Worm (Caenorhabditis elegans) whole organism, late embryonic: ENCODE data around the gene F40G12.5.
"Not testable (repeated sequence)": the region's sequence is repeated elsewhere in the genome, so short reads cannot be mapped to it uniquely, and the experiment has no call there.

Experiments used
- C08G9.2 ChIP-seq: sonication (generic microtip); optimal IDR thresholded peaks from 2 replicates; lab custom pipeline; 2016; ENCODE audit warnings: mild to moderate bottlenecking, missing genetic modification characterization, moderate library complexity, missing compliant biosample characterization
- F13H6.1 ChIP-seq: sonication (generic microtip); optimal IDR thresholded peaks from 2 replicates; lab custom pipeline; 2016; ENCODE audit warnings: missing genetic modification characterization, missing compliant biosample characterization
- K02D7.2 ChIP-seq: sonication (generic microtip); optimal IDR thresholded peaks from 2 replicates; lab custom pipeline; 2017; ENCODE audit warnings: mild to moderate bottlenecking, missing genetic modification characterization, missing compliant biosample characterization
- T23F11.4 ChIP-seq: fragments of 200-800 bp; sonication (Bioruptor generic); optimal IDR thresholded peaks from 2 replicates; lab custom pipeline; 2018; ENCODE audit warnings: mild to moderate bottlenecking, missing genetic modification characterization, missing compliant biosample characterization
- ceh-19 ChIP-seq: fragments of 200-800 bp; sonication (Bioruptor generic); optimal IDR thresholded peaks from 2 replicates; lab custom pipeline; 2018; ENCODE audit warnings: mild to moderate bottlenecking, missing genetic modification characterization, missing compliant biosample characterization
- ceh-6 ChIP-seq: fragments of 200-800 bp; sonication (Bioruptor generic); optimal IDR thresholded peaks from 2 replicates; lab custom pipeline; 2018; ENCODE audit warnings: mild to moderate bottlenecking, missing genetic modification characterization, missing compliant biosample characterization
- dmd-4 ChIP-seq: sonication (generic microtip); optimal IDR thresholded peaks from 2 replicates; lab custom pipeline; 2016; ENCODE audit warnings: borderline replicate concordance, missing genetic modification characterization, missing compliant biosample characterization
- dve-1 ChIP-seq: sonication (generic microtip); optimal IDR thresholded peaks from 2 replicates; lab custom pipeline; 2017; ENCODE audit warnings: antibody characterized with exemption, mild to moderate bottlenecking, missing genetic modification characterization, missing compliant biosample characterization
- elt-4 ChIP-seq: sonication (generic microtip); optimal IDR thresholded peaks from 2 replicates; lab custom pipeline; 2016; ENCODE audit warnings: missing genetic modification characterization, missing compliant biosample characterization
- ets-4 ChIP-seq: sonication (generic microtip); optimal IDR thresholded peaks from 2 replicates; lab custom pipeline; 2016; ENCODE audit warnings: missing genetic modification characterization, missing compliant biosample characterization
- eyg-1 ChIP-seq: sonication (generic microtip); optimal IDR thresholded peaks from 2 replicates; lab custom pipeline; 2016; ENCODE audit warnings: missing genotype, missing genetic modification characterization, missing compliant biosample characterization
- fkh-10 ChIP-seq: fragments of 150-350 bp; optimal IDR thresholded peaks from 2 replicates; lab custom pipeline; 2014; ENCODE audit warnings: missing biosample characterization, missing genetic modification reagents, missing genetic modification characterization
- gmeb-2 ChIP-seq: sonication (generic microtip); optimal IDR thresholded peaks from 2 replicates; lab custom pipeline; 2016; ENCODE audit warnings: missing genetic modification characterization, inconsistent platforms, missing compliant biosample characterization
- hlh-8 ChIP-seq: sonication (generic microtip); optimal IDR thresholded peaks from 2 replicates; lab custom pipeline; 2016; ENCODE audit warnings: missing genotype, missing genetic modification characterization, missing compliant biosample characterization
- lim-6 ChIP-seq: sonication (generic microtip); optimal IDR thresholded peaks from 2 replicates; lab custom pipeline; 2016; ENCODE audit warnings: missing genetic modification characterization, missing compliant biosample characterization
- nhr-11 ChIP-seq: fragments of 150-350 bp; optimal IDR thresholded peaks from 2 replicates; lab custom pipeline; 2014; ENCODE audit warnings: missing biosample characterization, missing genetic modification characterization
- odd-2 ChIP-seq: sonication (generic microtip); optimal IDR thresholded peaks from 2 replicates; lab custom pipeline; 2017; ENCODE audit warnings: antibody characterized with exemption, mild to moderate bottlenecking, missing genetic modification characterization, missing compliant biosample characterization
- pag-3 ChIP-seq: sonication (generic microtip); optimal IDR thresholded peaks from 2 replicates; lab custom pipeline; 2016; ENCODE audit warnings: missing compliant biosample characterization, missing genetic modification characterization, borderline replicate concordance
- pat-9 ChIP-seq: fragments of 200-800 bp; sonication (Bioruptor generic); optimal IDR thresholded peaks from 2 replicates; lab custom pipeline; 2018; ENCODE audit warnings: mild to moderate bottlenecking, missing genetic modification characterization, moderate library complexity, missing compliant biosample characterization
- pax-1 ChIP-seq: fragments of 150-350 bp; optimal IDR thresholded peaks from 2 replicates; lab custom pipeline; 2014; ENCODE audit warnings: missing biosample characterization, missing genetic modification characterization
- pha-4 ChIP-seq: fragments of 150-350 bp; optimal IDR thresholded peaks from 2 replicates; lab custom pipeline; 2018; ENCODE audit warnings: missing biosample characterization, missing genetic modification reagents, missing genetic modification characterization
- sox-2 ChIP-seq: fragments of 200-800 bp; sonication (Bioruptor generic); IDR thresholded peaks from 2 replicates; pipeline ENCODE4 v1.3.6; 2022; ENCODE audit warnings: missing genetic modification reagents, missing genetic modification characterization, missing compliant biosample characterization
- sox-4 ChIP-seq: sonication (generic microtip); optimal IDR thresholded peaks from 2 replicates; lab custom pipeline; 2017; ENCODE audit warnings: mild to moderate bottlenecking, missing genetic modification characterization, inconsistent platforms, missing compliant biosample characterization
- syd-9 ChIP-seq: sonication (generic microtip); optimal IDR thresholded peaks from 2 replicates; lab custom pipeline; 2016; ENCODE audit warnings: mild to moderate bottlenecking, missing genetic modification characterization, moderate library complexity, missing compliant biosample characterization
- tbx-7 ChIP-seq: sonication (generic microtip); optimal IDR thresholded peaks from 2 replicates; lab custom pipeline; 2016; ENCODE audit warnings: missing genotype, missing genetic modification characterization, missing compliant biosample characterization
- ttx-3 ChIP-seq: sonication (generic microtip); optimal IDR thresholded peaks from 2 replicates; lab custom pipeline; 2016; ENCODE audit warnings: missing genetic modification reagents, missing genetic modification characterization, missing compliant biosample characterization
- unc-3 ChIP-seq, 2 experiments: fragments of 200-800 bp in 1 of 2; sonication (Bioruptor generic) in 1 of 2; sonication (generic microtip) in 1 of 2; conservative IDR thresholded peaks in 1 of 2; optimal IDR thresholded peaks in 1 of 2; 2 replicates each; pipeline versions ENCODE4 v1.3.6 to Lab custom; 2016 to 2022; ENCODE audit warnings: missing compliant biosample characterization in 2 of 2, missing genetic modification characterization in 2 of 2, missing genetic modification reagents in 1 of 2
- unc-55 ChIP-seq: sonication (generic microtip); optimal IDR thresholded peaks from 2 replicates; lab custom pipeline; 2017; ENCODE audit warnings: missing biosample characterization, missing genetic modification reagents, missing genetic modification characterization
- zip-5 ChIP-seq: sonication (generic microtip); optimal IDR thresholded peaks from 2 replicates; lab custom pipeline; 2016; ENCODE audit warnings: missing genetic modification characterization, missing compliant biosample characterization

Gene F40G12.5

ce11 chrV:14282222-14282709 is 11.6 kb upstream of the F40G12.5 start, which contains the start of the genes srt-74 and F40G12.9:
Gene srt-74, minus strand, starts transcription at chrV:14282322.
Gene F40G12.9, plus strand, starts transcription at chrV:14282659.
- TF ChIP-seq K02D7.2 (no peak), fkh-10 (GFP tag; lab: Kevin White, UChicago) (no peak), syd-9 (tag; lab: Kevin White, UChicago) (no peak), lim-6 (tag; lab: Kevin White, UChicago) (no peak), nhr-11 (no peak), dmd-4 (tag; lab: Kevin White, UChicago) (no peak)

ce11 chrV:14279777-14280176 is 9.1 kb upstream of the F40G12.5 start, which contains the start of gene srt-33:
Gene srt-33, minus strand, starts transcription at chrV:14279877.
- TF ChIP-seq ttx-3 (tag; lab: Kevin White, UChicago): no peak
- TF ChIP-seq gmeb-2 (tag; lab: Kevin White, UChicago): no peak
- no peak for TF ChIP-seq tbx-7 (tag; lab: Kevin White, UChicago)
- no peak for TF ChIP-seq zip-5 (tag; lab: Kevin White, UChicago)
- no peak for TF ChIP-seq odd-2 (tag; lab: Kevin White, UChicago)
- no peak for TF ChIP-seq unc-55 (GFP tag; lab: Kevin White, UChicago)
- no peak for TF ChIP-seq sox-4 (tag; lab: Kevin White, UChicago)
- no peak for TF ChIP-seq eyg-1 (tag; lab: Kevin White, UChicago)
- no peak for TF ChIP-seq C08G9.2
- no peak for TF ChIP-seq syd-9 (tag; lab: Kevin White, UChicago)
- TF ChIP-seq unc-3 (GFP tag; conservative IDR thresholded peaks at IDR 0.05; lab: Robert Waterston, UW): no peak
- TF ChIP-seq unc-3 (tag; optimal IDR thresholded peaks at IDR 0.05; lab: Kevin White, UChicago): no peak

DNA sequence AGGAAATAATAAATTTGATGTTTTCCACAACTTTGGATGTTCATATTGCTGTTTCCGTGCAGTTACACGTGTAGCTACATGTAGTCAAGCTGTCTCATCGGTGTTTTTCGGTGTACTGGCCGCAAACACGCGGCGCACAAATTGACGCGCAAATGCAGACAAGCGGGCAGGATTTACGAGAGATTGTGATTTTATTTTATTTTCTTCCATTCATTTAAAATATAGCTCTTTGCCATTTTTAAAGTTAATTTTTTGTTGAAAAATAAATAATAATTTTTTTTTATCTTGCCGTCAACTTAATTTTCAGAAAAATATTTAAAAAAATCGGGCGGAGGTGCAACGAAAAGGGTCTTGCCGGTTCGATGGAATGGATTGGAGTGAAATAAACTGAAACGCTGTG is 3.6 kb upstream of the F40G12.5 start, which contains the start of gene F40G12.7:
TSS of gene F40G12.7 (plus strand) at position 301 of the 400 bp plus-strand sequence.
- not testable (repeated sequence) for TF ChIP-seq dve-1 (tag; lab: Kevin White, UChicago); hlh-8; pax-1 (tag; lab: Kevin White, UChicago)

ce11 chrV:14273019-14273418 is 2.4 kb upstream of the F40G12.5 start, which contains the start of gene F40G12.6:
Gene F40G12.6, minus strand, starts transcription at chrV:14273119.
- TF ChIP-seq nhr-11 (no peak), F13H6.1 (no peak), pag-3 (tag; lab: Kevin White, UChicago) (no peak), K02D7.2 (no peak), zip-5 (tag; lab: Kevin White, UChicago) (no peak), T23F11.4 (GFP tag; lab: Kevin White, UChicago) (no peak), elt-4 (tag; lab: Kevin White, UChicago) (no peak), ttx-3 (tag; lab: Kevin White, UChicago) (no peak)

ce11 chrV:14268616-14269015 is 2.0 kb downstream of the F40G12.5 start, which contains the start of gene F40G12.4:
Gene F40G12.4, minus strand, starts transcription at chrV:14268716.
- TF ChIP-seq pha-4 (tag; lab: Kevin White, UChicago) (no peak), sox-4 (tag; lab: Kevin White, UChicago) (no peak), ceh-19 (GFP tag; lab: Kevin White, UChicago) (no peak), sox-2 (GFP tag; lab: Robert Waterston, UW) (no peak)

- TF ChIP-seq tbx-7 (tag; lab: Kevin White, UChicago): no peak
- TF ChIP-seq ceh-6 (GFP tag; lab: Kevin White, UChicago): no peak
- TF ChIP-seq ets-4 (tag; lab: Kevin White, UChicago): no peak
- TF ChIP-seq pat-9 (tag; lab: Kevin White, UChicago): no peak
These were observed 3.2 kb downstream of the F40G12.5 start for ce11 chrV:14267326-14267942.
